Worm (Caenorhabditis elegans) whole organism, L3 larva: Measurements from ENCODE around the gene lrpc-1.

Source experiments
- R02D3.7 ChIP-seq: fragments of 150-350 bp; optimal IDR thresholded peaks from 2 replicates; lab custom pipeline; 2014; ENCODE audit warnings: missing biosample characterization, missing genetic modification characterization
- ZK546.5 ChIP-seq: sonication (generic microtip); optimal IDR thresholded peaks from 2 replicates; lab custom pipeline; 2017; ENCODE audit warnings: missing biosample characterization, missing genetic modification characterization
- ceh-82 ChIP-seq: fragments of 150-350 bp; optimal IDR thresholded peaks from 2 replicates; lab custom pipeline; 2014; ENCODE audit warnings: missing biosample characterization, missing genetic modification characterization
- elt-1 ChIP-seq: fragments of 150-350 bp; optimal IDR thresholded peaks from 2 replicates; lab custom pipeline; 2014; ENCODE audit warnings: missing biosample characterization, missing genetic modification characterization
- nfya-1 ChIP-seq: sonication (generic microtip); optimal IDR thresholded peaks from 2 replicates; lab custom pipeline; 2017; ENCODE audit warnings: missing genetic modification characterization, mild to moderate bottlenecking, missing compliant biosample characterization, antibody characterized with exemption, moderate library complexity; ENCODE audit not compliant: insufficient read depth
- nhr-12 ChIP-seq: fragments of 150-350 bp; optimal IDR thresholded peaks from 2 replicates; lab custom pipeline; 2014; ENCODE audit warnings: missing biosample characterization, missing genetic modification characterization
- nhr-237 ChIP-seq: fragments of 150-350 bp; optimal IDR thresholded peaks from 2 replicates; lab custom pipeline; 2014; ENCODE audit warnings: missing biosample characterization, missing genetic modification characterization
- nhr-28 ChIP-seq: fragments of 150-350 bp; optimal IDR thresholded peaks from 2 replicates; lab custom pipeline; 2014; ENCODE audit warnings: missing biosample characterization, missing genetic modification characterization
- skn-1 ChIP-seq: fragments of 150-350 bp; optimal IDR thresholded peaks from 2 replicates; lab custom pipeline; 2014; ENCODE audit warnings: missing biosample characterization, missing genetic modification characterization
- unc-62 ChIP-seq: fragments of 150-350 bp; sonication (generic microtip); optimal IDR thresholded peaks from 4 replicates; lab custom pipeline; 2014; ENCODE audit warnings: missing biosample characterization, missing genetic modification reagents, missing genetic modification characterization
- ztf-11 ChIP-seq: fragments of 150-350 bp; optimal IDR thresholded peaks from 2 replicates; lab custom pipeline; 2014; ENCODE audit warnings: missing biosample characterization, missing genetic modification characterization

ce11 chrV:5559882-5560281, 53.1 kb downstream of the lrpc-1 start:
- no peak for TF ChIP-seq unc-62 (GFP tag; lab: Kevin White, UChicago)
- TF ChIP-seq nhr-28 = no peak
- TF ChIP-seq skn-1 (tag; lab: Kevin White, UChicago) = no peak
- TF ChIP-seq nhr-237 = no peak
- no peak for TF ChIP-seq R02D3.7 (tag; lab: Kevin White, UChicago)
- TF ChIP-seq nfya-1 (tag; lab: Kevin White, UChicago) = no peak
- TF ChIP-seq ZK546.5 (tag; lab: Kevin White, UChicago) = no peak
- TF ChIP-seq ztf-11 (tag; lab: Kevin White, UChicago) = no peak
- TF ChIP-seq elt-1 (tag; lab: Kevin White, UChicago) = no peak
- TF ChIP-seq nhr-12 = no peak
- TF ChIP-seq ceh-82 (tag; lab: Kevin White, UChicago) = no peak
